Worm (Caenorhabditis elegans) whole organism, L2 larva: ENCODE results near the gene patr-1.

Experiments
- C34F6.9 ChIP-seq: fragments of 150-350 bp; optimal IDR thresholded peaks from 2 replicates; lab custom pipeline; 2014; ENCODE audit warnings: missing biosample characterization, missing genetic modification characterization
- F13H6.1 ChIP-seq: sonication (generic microtip); optimal IDR thresholded peaks from 2 replicates; lab custom pipeline; 2016; ENCODE audit warnings: missing genetic modification characterization, missing compliant biosample characterization
- R02D3.7 ChIP-seq: fragments of 150-350 bp; optimal IDR thresholded peaks from 2 replicates; lab custom pipeline; 2014; ENCODE audit warnings: missing biosample characterization, missing genetic modification characterization
- Y55F3AM.14 ChIP-seq: fragments of 200-800 bp; sonication (Bioruptor generic); optimal IDR thresholded peaks from 2 replicates; lab custom pipeline; 2018; ENCODE audit warnings: mild to moderate bottlenecking, missing genetic modification characterization, missing compliant biosample characterization
- ZK546.5 ChIP-seq: sonication (generic microtip); optimal IDR thresholded peaks from 2 replicates; lab custom pipeline; 2017; ENCODE audit warnings: missing biosample characterization, missing genetic modification characterization
- alr-1 ChIP-seq: fragments of 150-350 bp; optimal IDR thresholded peaks from 2 replicates; lab custom pipeline; 2014; ENCODE audit warnings: missing biosample characterization, missing genetic modification characterization
- aly-2 ChIP-seq: fragments of 150-350 bp; optimal IDR thresholded peaks from 2 replicates; lab custom pipeline; 2014; ENCODE audit warnings: missing biosample characterization, missing genetic modification characterization
- ama-1 ChIP-seq: fragments of 150-350 bp; optimal IDR thresholded peaks from 2 replicates; lab custom pipeline; 2018; ENCODE audit warnings: inconsistent platforms
- blmp-1 ChIP-seq: sonication (generic microtip); optimal IDR thresholded peaks from 2 replicates; lab custom pipeline; 2017; ENCODE audit warnings: missing genetic modification characterization, mild to moderate bottlenecking, missing compliant biosample characterization, antibody characterized with exemption, moderate library complexity; ENCODE audit not compliant: insufficient read depth
- ceh-16 ChIP-seq: fragments of 150-350 bp; optimal IDR thresholded peaks from 2 replicates; lab custom pipeline; 2014; ENCODE audit warnings: missing biosample characterization, missing genetic modification characterization
- ceh-82 ChIP-seq: fragments of 150-350 bp; optimal IDR thresholded peaks from 2 replicates; lab custom pipeline; 2014; ENCODE audit warnings: missing biosample characterization, missing genetic modification characterization
- crh-2 ChIP-seq: sonication (generic microtip); optimal IDR thresholded peaks from 2 replicates; lab custom pipeline; 2017; ENCODE audit warnings: missing biosample characterization, missing genetic modification characterization
- dmd-4 ChIP-seq: sonication (generic microtip); optimal IDR thresholded peaks from 2 replicates; lab custom pipeline; 2017; ENCODE audit warnings: missing biosample characterization, missing genetic modification characterization
- egl-27 ChIP-seq: sonication (generic microtip); optimal IDR thresholded peaks from 3 replicates; lab custom pipeline; 2017; ENCODE audit warnings: missing biosample characterization, missing genetic modification reagents, missing genetic modification characterization
- elt-1 ChIP-seq: fragments of 150-350 bp; optimal IDR thresholded peaks from 2 replicates; lab custom pipeline; 2014; ENCODE audit warnings: missing biosample characterization, missing genetic modification characterization
- elt-3 ChIP-seq: sonication (generic microtip); optimal IDR thresholded peaks from 2 replicates; lab custom pipeline; 2017; ENCODE audit warnings: missing biosample characterization, missing genetic modification characterization
- fos-1 ChIP-seq: fragments of 150-350 bp; optimal IDR thresholded peaks from 2 replicates; lab custom pipeline; 2014; ENCODE audit warnings: missing biosample characterization, missing genetic modification characterization
- gmeb-1 ChIP-seq: fragments of 150-350 bp; optimal IDR thresholded peaks from 2 replicates; lab custom pipeline; 2014; ENCODE audit warnings: missing biosample characterization, missing genetic modification characterization
- lin-11 ChIP-seq: fragments of 150-350 bp; sonication (generic microtip); optimal IDR thresholded peaks from 2 replicates; lab custom pipeline; 2014; ENCODE audit warnings: missing biosample characterization, missing genetic modification characterization, inconsistent platforms, mixed read lengths
- lin-13 ChIP-seq: fragments of 150-350 bp; optimal IDR thresholded peaks from 2 replicates; lab custom pipeline; 2014; ENCODE audit warnings: missing biosample characterization, missing genetic modification reagents, missing genetic modification characterization
- lin-39 ChIP-seq: fragments of 150-350 bp; optimal IDR thresholded peaks from 2 replicates; lab custom pipeline; 2014; ENCODE audit warnings: missing biosample characterization, missing genetic modification reagents, missing genetic modification characterization
- lsy-2 ChIP-seq, 2 experiments: fragments of 150-350 bp in 1 of 2; sonication (generic microtip) in 1 of 2; optimal IDR thresholded peaks; 2 replicates each; lab custom pipeline; 2014 to 2017; ENCODE audit warnings: missing biosample characterization in 2 of 2, missing genetic modification characterization in 2 of 2
- mab-5 ChIP-seq: fragments of 150-350 bp; optimal IDR thresholded peaks from 2 replicates; lab custom pipeline; 2014; ENCODE audit warnings: missing biosample characterization, missing genetic modification characterization
- mbf-1 ChIP-seq: sonication (generic microtip); optimal IDR thresholded peaks from 2 replicates; lab custom pipeline; 2017; ENCODE audit warnings: missing biosample characterization, missing genetic modification characterization
- mdl-1 ChIP-seq, 2 experiments: fragments of 150-350 bp in 1 of 2; sonication (generic microtip) in 1 of 2; optimal IDR thresholded peaks; 2 replicates each; lab custom pipeline; 2017; ENCODE audit warnings: missing biosample characterization in 2 of 2, missing genetic modification characterization in 2 of 2
- nhr-10 ChIP-seq: sonication (generic microtip); optimal IDR thresholded peaks from 2 replicates; lab custom pipeline; 2017; ENCODE audit warnings: missing biosample characterization, missing genetic modification characterization
- nhr-11 ChIP-seq: fragments of 150-350 bp; optimal IDR thresholded peaks from 2 replicates; lab custom pipeline; 2014; ENCODE audit warnings: missing biosample characterization, missing genetic modification characterization
- nhr-12 ChIP-seq: fragments of 150-350 bp; optimal IDR thresholded peaks from 2 replicates; lab custom pipeline; 2014; ENCODE audit warnings: missing biosample characterization, missing genetic modification characterization
- nhr-129 ChIP-seq: fragments of 150-350 bp; optimal IDR thresholded peaks from 2 replicates; lab custom pipeline; 2014; ENCODE audit warnings: missing biosample characterization, missing genetic modification characterization
- nhr-21 ChIP-seq: fragments of 150-350 bp; optimal IDR thresholded peaks from 2 replicates; lab custom pipeline; 2014; ENCODE audit warnings: missing biosample characterization, missing genetic modification characterization
- nhr-23 ChIP-seq: fragments of 150-350 bp; optimal IDR thresholded peaks from 2 replicates; lab custom pipeline; 2014; ENCODE audit warnings: missing biosample characterization, missing genetic modification reagents, missing genetic modification characterization
- nhr-237 ChIP-seq: fragments of 150-350 bp; optimal IDR thresholded peaks from 2 replicates; lab custom pipeline; 2014; ENCODE audit warnings: missing biosample characterization, missing genetic modification characterization
- nhr-25 ChIP-seq: fragments of 150-350 bp; sonication (generic microtip); optimal IDR thresholded peaks from 3 replicates; lab custom pipeline; 2014; ENCODE audit warnings: missing biosample characterization, missing genetic modification characterization
- nhr-6 ChIP-seq: fragments of 150-350 bp; optimal IDR thresholded peaks from 2 replicates; lab custom pipeline; 2014; ENCODE audit warnings: missing biosample characterization, missing genetic modification characterization
- nhr-77 ChIP-seq: fragments of 150-350 bp; optimal IDR thresholded peaks from 2 replicates; lab custom pipeline; 2014; ENCODE audit warnings: missing biosample characterization, missing genetic modification characterization
- peb-1 ChIP-seq: fragments of 150-350 bp; optimal IDR thresholded peaks from 2 replicates; lab custom pipeline; 2014; ENCODE audit warnings: missing biosample characterization, missing genetic modification characterization
- sem-4 ChIP-seq: fragments of 150-350 bp; optimal IDR thresholded peaks from 2 replicates; lab custom pipeline; 2014; ENCODE audit warnings: missing biosample characterization, missing genetic modification reagents, missing genetic modification characterization
- skn-1 ChIP-seq: sonication (generic microtip); optimal IDR thresholded peaks from 2 replicates; lab custom pipeline; 2017; ENCODE audit warnings: missing biosample characterization, missing genetic modification characterization
- sma-3 ChIP-seq: sonication (generic microtip); optimal IDR thresholded peaks from 2 replicates; lab custom pipeline; 2016; ENCODE audit warnings: missing genetic modification reagents, missing genetic modification characterization, missing compliant biosample characterization
- sma-9 ChIP-seq, 2 experiments: fragments of 150-350 bp in 1 of 2; sonication (generic microtip) in 1 of 2; optimal IDR thresholded peaks; 2 replicates each; lab custom pipeline; 2014 to 2016; ENCODE audit warnings: missing genetic modification characterization in 2 of 2, mild to moderate bottlenecking in 1 of 2, missing biosample characterization in 1 of 2, missing compliant biosample characterization in 1 of 2, missing genetic modification reagents in 1 of 2, moderate library complexity in 1 of 2
- snpc-4 ChIP-seq: fragments of 150-350 bp; optimal IDR thresholded peaks from 2 replicates; lab custom pipeline; 2014; ENCODE audit warnings: missing biosample characterization, missing genetic modification characterization
- unc-39 ChIP-seq: fragments of 150-350 bp; optimal IDR thresholded peaks from 2 replicates; lab custom pipeline; 2014; ENCODE audit warnings: missing biosample characterization, missing genetic modification characterization
- unc-55 ChIP-seq: fragments of 150-350 bp; sonication (generic microtip); optimal IDR thresholded peaks from 3 replicates; lab custom pipeline; 2014; ENCODE audit warnings: missing biosample characterization, missing genetic modification reagents, missing genetic modification characterization
- unc-62 ChIP-seq: fragments of 150-350 bp; optimal IDR thresholded peaks from 2 replicates; lab custom pipeline; 2014; ENCODE audit warnings: missing biosample characterization, missing genetic modification reagents, missing genetic modification characterization
- zag-1 ChIP-seq: fragments of 150-350 bp; optimal IDR thresholded peaks from 2 replicates; lab custom pipeline; 2014; ENCODE audit warnings: missing biosample characterization, missing genetic modification characterization
- ztf-1 ChIP-seq: fragments of 200-800 bp; sonication (Bioruptor generic); conservative IDR thresholded peaks from 2 replicates; pipeline ENCODE4 v1.3.6; 2022; ENCODE audit warnings: missing genetic modification characterization, missing compliant biosample characterization
- ztf-11 ChIP-seq: sonication (generic microtip); optimal IDR thresholded peaks from 2 replicates; lab custom pipeline; 2017; ENCODE audit warnings: missing biosample characterization, missing genetic modification characterization
- ztf-4 ChIP-seq: fragments of 150-350 bp; optimal IDR thresholded peaks from 2 replicates; lab custom pipeline; 2014; ENCODE audit warnings: missing biosample characterization, missing genetic modification characterization

patr-1 gene

DNA sequence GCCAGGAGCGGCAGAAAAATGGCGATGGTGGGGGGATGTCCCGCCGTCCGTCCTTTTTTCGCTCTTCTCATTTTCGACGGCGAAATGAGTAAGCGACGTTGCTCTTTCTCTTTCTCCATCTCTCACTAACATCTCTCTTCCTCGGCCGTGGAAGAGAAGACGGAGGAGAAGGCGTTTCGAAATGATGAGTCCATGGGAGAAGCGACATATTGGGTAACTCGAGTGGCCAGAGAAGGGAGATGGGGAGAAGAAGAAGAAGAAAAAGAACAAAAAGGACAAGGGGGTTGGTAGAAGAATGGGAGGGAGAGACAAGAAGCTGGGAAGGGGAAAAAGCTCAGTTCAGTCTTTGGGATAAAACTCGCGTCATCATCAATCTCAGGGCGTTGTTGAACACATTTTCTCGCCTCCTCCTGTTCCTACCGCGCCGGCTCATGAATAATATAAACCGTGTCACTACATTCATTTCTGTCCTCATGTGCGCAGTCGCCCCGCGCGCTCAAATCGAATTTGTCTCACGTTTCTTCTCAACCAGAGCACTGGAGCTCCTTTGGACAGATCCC is 26.0 kb downstream of the patr-1 start:
- TF ChIP-seq lin-39 (tag; lab: Kevin White, UChicago), result no peak
- TF ChIP-seq alr-1 (tag; lab: Kevin White, UChicago), result no peak
- no peak for TF ChIP-seq R02D3.7 (tag; lab: Kevin White, UChicago)
- no peak for TF ChIP-seq nhr-12 (tag; lab: Kevin White, UChicago)
- TF ChIP-seq nhr-21 (tag; lab: Kevin White, UChicago), result no peak
- TF ChIP-seq egl-27 (tag; lab: Kevin White, UChicago), result no peak
- TF ChIP-seq Y55F3AM.14, result peak; percentile 32
- TF ChIP-seq sma-3 (GFP tag; lab: Kevin White, UChicago), result no peak
- no peak for TF ChIP-seq skn-1 (tag; lab: Kevin White, UChicago)
- TF ChIP-seq sem-4 (tag; lab: Kevin White, UChicago), result peak; percentile 41
- TF ChIP-seq fos-1 (tag; lab: Kevin White, UChicago), result peak; percentile 15
- TF ChIP-seq elt-1 (tag; lab: Kevin White, UChicago), result no peak
- TF ChIP-seq elt-3 (tag; lab: Kevin White, UChicago), result no peak
- no peak for TF ChIP-seq nhr-6 (tag; lab: Kevin White, UChicago)
- no peak for TF ChIP-seq ZK546.5 (tag; lab: Kevin White, UChicago)
- TF ChIP-seq unc-62 (GFP tag; lab: Kevin White, UChicago), result no peak
- no peak for TF ChIP-seq peb-1 (tag; lab: Kevin White, UChicago)
- no peak for TF ChIP-seq mbf-1 (tag; lab: Kevin White, UChicago)
- no peak for TF ChIP-seq nhr-237 (tag; lab: Kevin White, UChicago)
- TF ChIP-seq ceh-16 (tag; lab: Kevin White, UChicago), result no peak
- TF ChIP-seq unc-55, result peak; percentile 82
- no peak for TF ChIP-seq nhr-23 (tag; lab: Kevin White, UChicago)
- no peak for TF ChIP-seq ztf-1 (GFP tag; lab: Robert Waterston, UW)
- TF ChIP-seq nhr-129 (tag; lab: Kevin White, UChicago), result peak; percentile 80
- no peak for TF ChIP-seq nhr-10 (tag; lab: Kevin White, UChicago)
- peak in 1 of 2 experiments; percentile 5 for TF ChIP-seq mdl-1 (tag; optimal IDR thresholded peaks at IDR 0.05; lab: Kevin White, UChicago)
- no peak for TF ChIP-seq unc-39
- TF ChIP-seq gmeb-1, result no peak
- peak; percentile 33 for TF ChIP-seq lin-11 (tag; lab: Kevin White, UChicago)
- peak; percentile 19 for TF ChIP-seq lin-13
- TF ChIP-seq mab-5 (tag; lab: Kevin White, UChicago), result no peak
- TF ChIP-seq F13H6.1 (tag; lab: Kevin White, UChicago), result no peak
- no peak for TF ChIP-seq sma-9 (GFP tag; optimal IDR thresholded peaks at IDR 0.05; lab: Kevin White, UChicago)
- TF ChIP-seq sma-9 (tag; optimal IDR thresholded peaks at IDR 0.05; lab: Kevin White, UChicago), result no peak
- no peak for TF ChIP-seq ama-1 (lab: Kevin White, UChicago)
- TF ChIP-seq crh-2 (tag; lab: Kevin White, UChicago), result no peak
- no peak for TF ChIP-seq nhr-11 (tag; lab: Kevin White, UChicago)
- TF ChIP-seq snpc-4 (tag; lab: Kevin White, UChicago), result no peak
- peak in 1 of 2 experiments; percentile 60 for TF ChIP-seq lsy-2 (tag; optimal IDR thresholded peaks at IDR 0.05; lab: Kevin White, UChicago)
- TF ChIP-seq aly-2 (tag; lab: Kevin White, UChicago), result no peak
- no peak for TF ChIP-seq dmd-4 (tag; lab: Kevin White, UChicago)
- no peak for TF ChIP-seq ztf-4 (tag; lab: Kevin White, UChicago)
- TF ChIP-seq blmp-1 (tag; lab: Kevin White, UChicago), result no peak
- TF ChIP-seq zag-1 (tag; lab: Kevin White, UChicago), result peak; percentile 84
- TF ChIP-seq C34F6.9, result peak; percentile 69
- TF ChIP-seq ceh-82 (tag; lab: Kevin White, UChicago), result no peak
- no peak for TF ChIP-seq nhr-77 (tag; lab: Kevin White, UChicago)
- TF ChIP-seq nhr-25, result no peak
- no peak for TF ChIP-seq ztf-11 (tag; lab: Kevin White, UChicago)
